Worm (Caenorhabditis elegans) whole organism, L4/young adult: Measurements from ENCODE around the gene acr-23.

Source experiments
- W03F9.2 ChIP-seq: fragments of 150-350 bp; optimal IDR thresholded peaks from 2 replicates; lab custom pipeline; 2014; ENCODE audit warnings: missing biosample characterization, missing genetic modification characterization
- dao-5 ChIP-seq: sonication (generic microtip); optimal IDR thresholded peaks from 2 replicates; lab custom pipeline; 2016; ENCODE audit warnings: missing genotype, missing genetic modification characterization, moderate library complexity, missing compliant biosample characterization
- him-1 ChIP-seq: sonication (generic microtip); optimal IDR thresholded peaks from 2 replicates; lab custom pipeline; 2016; ENCODE audit warnings: missing genotype, missing genetic modification reagents, missing genetic modification characterization, missing compliant biosample characterization

DNA sequence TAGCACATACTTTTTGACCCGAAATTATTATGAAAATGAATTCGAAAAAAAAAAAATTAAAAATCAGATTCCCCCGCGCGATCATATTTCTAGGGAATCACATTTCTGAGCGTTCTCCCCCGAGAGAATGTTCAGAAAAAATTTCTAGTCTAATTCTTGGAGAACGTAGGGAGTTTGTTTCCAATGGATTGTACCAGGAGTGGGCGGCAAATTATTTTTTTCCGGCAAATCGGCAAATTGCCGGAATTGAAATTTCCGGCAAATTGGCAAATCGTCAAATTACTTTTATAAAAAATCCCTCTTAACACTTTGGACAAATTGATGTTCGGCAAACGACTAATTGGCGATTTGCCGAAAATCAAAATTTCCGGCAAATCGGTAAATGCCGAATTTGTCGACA lies 47.7 kb downstream of the acr-23 start, which contains the start of gene T22F3.10:
- TF ChIP-seq him-1 (tag; lab: Kevin White, UChicago) (no peak), dao-5 (tag; lab: Kevin White, UChicago) (no peak), W03F9.2 (tag; lab: Kevin White, UChicago) (no peak)
